Fruit fly (Drosophila melanogaster) whole organism, embryonic: ENCODE data around the gene CG8673.

Experiments
- Ada2b ChIP-seq: fragments of 200-800 bp; sonication (Bioruptor generic); IDR thresholded peaks from 2 replicates; pipeline ENCODE4 v1.3.6; 2022; ENCODE audit warnings: missing biosample characterization, missing genetic modification characterization
- Antp ChIP-seq: fragments of 200-800 bp; sonication (Bioruptor generic); optimal IDR thresholded peaks from 3 replicates; lab custom pipeline; 2016; ENCODE audit warnings: missing biosample characterization, missing genetic modification characterization
- Awh ChIP-seq: fragments of 200-800 bp; sonication (Bioruptor generic); IDR thresholded peaks from 2 replicates; pipeline ENCODE4, ENCODE4 v1.3.6; 2022; ENCODE audit warnings: missing biosample characterization, missing genetic modification characterization
- CG1024 ChIP-seq: fragments of 200-800 bp; sonication (Bioruptor generic); IDR thresholded peaks from 2 replicates; pipeline ENCODE4 v1.3.6; 2022; ENCODE audit warnings: missing biosample characterization, missing genetic modification characterization
- CG11695 ChIP-seq: fragments of 200-800 bp; sonication (Bioruptor generic); IDR thresholded peaks from 3 replicates; pipeline ENCODE4 v1.3.6; 2022; ENCODE audit warnings: missing biosample characterization, missing genetic modification characterization
- CG11723 ChIP-seq: fragments of 200-800 bp; sonication (Bioruptor generic); optimal IDR thresholded peaks from 2 replicates; lab custom pipeline; 2017; ENCODE audit warnings: missing biosample characterization, mild to moderate bottlenecking, missing genetic modification characterization
- CG12071 ChIP-seq: fragments of 200-800 bp; sonication (Bioruptor generic); optimal IDR thresholded peaks from 3 replicates; lab custom pipeline; 2018; ENCODE audit warnings: missing biosample characterization, mild to moderate bottlenecking, missing genetic modification characterization
- CG12155 ChIP-seq: fragments of 200-800 bp; sonication (Bioruptor generic); optimal IDR thresholded peaks from 3 replicates; lab custom pipeline; 2016; ENCODE audit warnings: missing biosample characterization, missing genetic modification characterization
- CG12769 ChIP-seq: fragments of 200-800 bp; sonication (Bioruptor generic); optimal IDR thresholded peaks from 2 replicates; lab custom pipeline; 2019; ENCODE audit warnings: missing biosample characterization, mild to moderate bottlenecking, missing genetic modification characterization, moderate library complexity
- CG15011 ChIP-seq: fragments of 200-800 bp; sonication (Bioruptor generic); optimal IDR thresholded peaks from 3 replicates; lab custom pipeline; 2018; ENCODE audit warnings: missing biosample characterization, mild to moderate bottlenecking, missing genetic modification characterization
- CG18262 ChIP-seq: fragments of 200-800 bp; optimal IDR thresholded peaks from 3 replicates; lab custom pipeline; 2019; ENCODE audit warnings: missing biosample characterization, mild to moderate bottlenecking, missing genetic modification characterization, moderate library complexity
- CG2678 ChIP-seq: fragments of 200-800 bp; sonication (Bioruptor generic); optimal IDR thresholded peaks from 3 replicates; lab custom pipeline; 2019; ENCODE audit warnings: missing biosample characterization, mild to moderate bottlenecking, missing genetic modification characterization, moderate library complexity
- CG31224 ChIP-seq: fragments of 200-800 bp; sonication (Bioruptor generic); IDR thresholded peaks from 2 replicates; pipeline ENCODE4 v1.3.6; 2022; ENCODE audit warnings: missing biosample characterization, missing genetic modification characterization
- CG32767 ChIP-seq: fragments of 200-800 bp; sonication (Bioruptor generic); IDR thresholded peaks from 2 replicates; pipeline ENCODE4 v1.3.6; 2022; ENCODE audit warnings: missing biosample characterization, missing genetic modification characterization
- CG3847 ChIP-seq: fragments of 200-800 bp; sonication (Bioruptor generic); IDR thresholded peaks from 2 replicates; pipeline ENCODE4 v1.3.6; 2022; ENCODE audit warnings: missing biosample characterization, missing genetic modification characterization
- CG8290 ChIP-seq, 3 experiments: fragments of 200-800 bp; sonication (Bioruptor generic); optimal IDR thresholded peaks; 2 replicates each; lab custom pipeline; 2016 to 2019; ENCODE audit warnings: missing biosample characterization in 3 of 3, missing genetic modification characterization in 3 of 3, mild to moderate bottlenecking in 2 of 3, moderate library complexity in 1 of 3
- CG8359 ChIP-seq: fragments of 200-800 bp; sonication (Bioruptor generic); optimal IDR thresholded peaks from 2 replicates; lab custom pipeline; 2017; ENCODE audit warnings: missing biosample characterization, mild to moderate bottlenecking, missing genetic modification characterization, borderline replicate concordance
- CG8924 ChIP-seq: fragments of 200-800 bp; optimal IDR thresholded peaks from 3 replicates; lab custom pipeline; 2019; ENCODE audit warnings: missing biosample characterization, mild to moderate bottlenecking, missing genetic modification characterization, moderate library complexity
- CG9817 ChIP-seq: fragments of 200-800 bp; sonication (Bioruptor generic); optimal IDR thresholded peaks from 2 replicates; lab custom pipeline; 2018; ENCODE audit warnings: missing biosample characterization, mild to moderate bottlenecking, missing genetic modification characterization, moderate library complexity
- Camta ChIP-seq: fragments of 200-800 bp; sonication (Bioruptor generic); optimal IDR thresholded peaks from 2 replicates; lab custom pipeline; 2016; ENCODE audit warnings: missing biosample characterization, missing genetic modification characterization
- Dfd ChIP-seq, 2 experiments: fragments of >200 bp; optimal IDR thresholded peaks; 2 replicates each; lab custom pipeline; 2017; ENCODE audit warnings: missing biosample characterization in 2 of 2, missing genetic modification characterization in 2 of 2
- Dll ChIP-seq: fragments of 200-800 bp; sonication (Bioruptor generic); IDR thresholded peaks from 4 replicates; pipeline ENCODE4 v1.3.6; 2022; ENCODE audit warnings: missing biosample characterization, missing genetic modification characterization; ENCODE audit not compliant: partially characterized antibody
- Dref ChIP-seq: fragments of 200-800 bp; sonication (Bioruptor generic); IDR thresholded peaks from 2 replicates; pipeline ENCODE4 v1.3.6; 2022; ENCODE audit warnings: missing biosample characterization, missing genetic modification characterization
- H2.0 ChIP-seq: fragments of 200-800 bp; sonication (Bioruptor generic); IDR thresholded peaks from 2 replicates; pipeline ENCODE4 v1.3.6; 2022; ENCODE audit warnings: missing biosample characterization, missing genetic modification characterization
- HLH4C ChIP-seq: fragments of 200-800 bp; sonication (Bioruptor generic); IDR thresholded peaks from 3 replicates; pipeline ENCODE4 v1.3.6; 2022; ENCODE audit warnings: missing biosample characterization, missing genetic modification characterization; ENCODE audit not compliant: partially characterized antibody
- HmgD ChIP-seq: fragments of 200-800 bp; sonication (Bioruptor generic); optimal IDR thresholded peaks from 3 replicates; lab custom pipeline; 2016; ENCODE audit warnings: missing biosample characterization, missing genetic modification characterization
- Mad ChIP-seq: fragments of 200-800 bp; sonication (Bioruptor generic); optimal IDR thresholded peaks from 2 replicates; lab custom pipeline; 2016; ENCODE audit warnings: missing biosample characterization, missing genetic modification characterization
- NK7.1 ChIP-seq: fragments of 200-800 bp; sonication (Bioruptor generic); optimal IDR thresholded peaks from 3 replicates; lab custom pipeline; 2016; ENCODE audit warnings: missing biosample characterization, missing genetic modification characterization
- Neu2 ChIP-seq: fragments of 200-800 bp; sonication (Bioruptor generic); optimal IDR thresholded peaks from 3 replicates; lab custom pipeline; 2016; ENCODE audit warnings: missing biosample characterization, missing genetic modification characterization, borderline replicate concordance
- Rx ChIP-seq: fragments of 200-800 bp; sonication (Bioruptor generic); IDR thresholded peaks from 2 replicates; pipeline ENCODE4 v1.3.6; 2022; ENCODE audit warnings: missing biosample characterization, missing genetic modification characterization
- Sin3A ChIP-seq: fragments of >200 bp; optimal IDR thresholded peaks from 2 replicates; lab custom pipeline; 2018
- Sox100B ChIP-seq: fragments of 200-800 bp; sonication (Bioruptor generic); optimal IDR thresholded peaks from 3 replicates; lab custom pipeline; 2018; ENCODE audit warnings: missing biosample characterization, mild to moderate bottlenecking, missing genetic modification characterization
- Stat92E ChIP-seq, 3 experiments: fragments of >200 bp in 2 of 3; fragments of 200-800 bp in 1 of 3; sonication (Bioruptor generic) in 1 of 3; optimal IDR thresholded peaks; 2 replicates each; lab custom pipeline; 2017 to 2019; ENCODE audit warnings: missing biosample characterization in 3 of 3, missing genetic modification characterization in 3 of 3, mild to moderate bottlenecking in 1 of 3, moderate library complexity in 1 of 3
- ara ChIP-seq: fragments of 200-800 bp; sonication (Bioruptor generic); IDR thresholded peaks from 2 replicates; pipeline ENCODE4 v1.3.6; 2022; ENCODE audit warnings: missing biosample characterization, missing genetic modification characterization
- btn ChIP-seq: fragments of 200-800 bp; sonication (Bioruptor generic); optimal IDR thresholded peaks from 2 replicates; lab custom pipeline; 2016; ENCODE audit warnings: missing biosample characterization, missing genetic modification characterization
- danr ChIP-seq: fragments of 200-800 bp; sonication (Bioruptor generic); IDR thresholded peaks from 2 replicates; pipeline ENCODE4 v1.3.6; 2022; ENCODE audit warnings: missing biosample characterization, missing genetic modification characterization
- en ChIP-seq: fragments of 200-800 bp; sonication (Bioruptor generic); optimal IDR thresholded peaks from 2 replicates; lab custom pipeline; 2016; ENCODE audit warnings: missing biosample characterization, missing genetic modification characterization
- eve ChIP-seq, 2 experiments: fragments of >200 bp; optimal IDR thresholded peaks; 2 replicates each; lab custom pipeline; 2017; ENCODE audit warnings: missing biosample characterization in 2 of 2, missing genetic modification characterization in 2 of 2
- ewg ChIP-seq: fragments of 200-800 bp; sonication (Bioruptor generic); optimal IDR thresholded peaks from 3 replicates; lab custom pipeline; 2017; ENCODE audit warnings: mild to moderate bottlenecking, missing biosample characterization, missing genetic modification reagents, missing genetic modification characterization
- insv ChIP-seq, 2 experiments: fragments of 200-800 bp; sonication (Bioruptor generic); optimal IDR thresholded peaks; 3 replicates each; lab custom pipeline; 2016 to 2018; ENCODE audit warnings: missing biosample characterization in 2 of 2, missing genetic modification characterization in 2 of 2
- lbe ChIP-seq: fragments of 200-800 bp; sonication (Bioruptor generic); optimal IDR thresholded peaks from 2 replicates; lab custom pipeline; 2016; ENCODE audit warnings: missing biosample characterization, mild to moderate bottlenecking, missing genetic modification characterization
- lilli ChIP-seq: fragments of 200-800 bp; sonication (Bioruptor generic); optimal IDR thresholded peaks from 3 replicates; lab custom pipeline; 2016; ENCODE audit warnings: missing biosample characterization, missing genetic modification characterization
- lmd ChIP-seq: fragments of 200-800 bp; sonication (Bioruptor generic); IDR thresholded peaks from 2 replicates; pipeline ENCODE4 v1.3.6; 2022; ENCODE audit warnings: missing biosample characterization, missing genetic modification characterization
- luna ChIP-seq: fragments of 200-800 bp; sonication (Bioruptor generic); optimal IDR thresholded peaks from 2 replicates; lab custom pipeline; 2016; ENCODE audit warnings: missing biosample characterization, missing genetic modification characterization
- salm ChIP-seq: fragments of 200-800 bp; sonication (Bioruptor generic); optimal IDR thresholded peaks from 2 replicates; lab custom pipeline; 2018; ENCODE audit warnings: missing biosample characterization, mild to moderate bottlenecking, missing genetic modification characterization
- sens ChIP-seq: fragments of 200-800 bp; sonication (Bioruptor generic); peaks from one replicate; lab custom pipeline; 2016; ENCODE audit warnings: missing biosample characterization, missing genetic modification characterization
- slp2 ChIP-seq: fragments of 200-800 bp; sonication (Bioruptor generic); optimal IDR thresholded peaks from 2 replicates; lab custom pipeline; 2016; ENCODE audit warnings: missing biosample characterization, missing genetic modification characterization
- stc ChIP-seq: fragments of 200-800 bp; sonication (Bioruptor generic); IDR thresholded peaks from 2 replicates; pipeline ENCODE4 v1.3.6; 2022; ENCODE audit warnings: missing biosample characterization, missing genetic modification characterization
- sug ChIP-seq: fragments of 200-800 bp; optimal IDR thresholded peaks from 2 replicates; lab custom pipeline; 2019; ENCODE audit warnings: missing biosample characterization, mild to moderate bottlenecking, missing genetic modification characterization, moderate library complexity
- trem ChIP-seq: fragments of 200-800 bp; optimal IDR thresholded peaks from 3 replicates; lab custom pipeline; 2019; ENCODE audit warnings: missing biosample characterization, mild to moderate bottlenecking, missing genetic modification characterization, moderate library complexity
- vvl ChIP-seq: fragments of 200-800 bp; sonication (Bioruptor generic); IDR thresholded peaks from 2 replicates; pipeline ENCODE4 v1.3.6; 2022; ENCODE audit warnings: missing biosample characterization, missing genetic modification characterization

The CG8673 gene

DNA sequence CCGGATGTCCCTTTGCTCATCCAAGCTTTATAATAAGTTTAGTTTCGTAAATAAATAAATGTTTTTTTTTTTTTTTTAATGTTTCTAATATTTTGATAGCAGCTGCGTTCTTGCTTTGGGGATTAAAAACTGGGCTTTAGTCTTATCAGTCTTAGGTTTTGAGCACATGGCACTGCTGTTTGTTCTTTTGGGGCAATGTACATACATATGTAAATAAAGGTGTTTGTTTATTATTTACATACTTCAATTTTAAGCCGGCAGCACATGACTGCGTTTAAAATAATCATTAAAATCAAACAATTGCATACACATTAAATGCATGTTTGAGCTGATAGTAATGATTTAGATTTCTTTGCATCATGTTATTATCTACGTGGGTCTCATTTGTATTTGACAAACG, 40.1 kb downstream of the CG8673 start (continued):
- TF ChIP-seq CG12071 (GFP tag; lab: Kevin White, UChicago) (peak; percentile 88), CG8290 (GFP tag; optimal IDR thresholded peaks at IDR 0.05; lab: Kevin White, UChicago) (peak; percentile 70), CG8290 (tag; optimal IDR thresholded peaks at IDR 0.05; lab: Kevin White, UChicago) (peak; percentile 76 to 87), NK7.1 (GFP tag; lab: Kevin White, UChicago) (peak; percentile 65), CG12155 (GFP tag; lab: Kevin White, UChicago) (no peak), en (GFP tag; lab: Kevin White, UChicago) (peak; percentile 76), CG11723 (peak; percentile 74), CG12769 (tag; lab: Kevin White, UChicago) (peak; percentile 35), ewg (GFP tag; lab: Kevin White, UChicago) (peak; percentile 77), vvl (GFP tag; lab: Robert Waterston, UW) (peak; percentile 82), CG11695 (GFP tag; lab: Robert Waterston, UW) (peak; percentile 61), Sox100B (GFP tag; lab: Kevin White, UChicago) (peak; percentile 87), HmgD (no peak), CG8359 (GFP tag; lab: Kevin White, UChicago) (peak; percentile 59), ara (GFP tag; lab: Robert Waterston, UW) (peak; percentile 84), btn (GFP tag; lab: Kevin White, UChicago) (peak; percentile 51), insv (GFP tag; optimal IDR thresholded peaks at IDR 0.05; lab: Kevin White, UChicago) (peak in 1 of 2 experiments; percentile 47), CG31224 (GFP tag; lab: Robert Waterston, UW) (no peak), lilli (peak; percentile 45), lmd (GFP tag; lab: Robert Waterston, UW) (no peak), Camta (peak; percentile 78), luna (GFP tag; lab: Kevin White, UChicago) (peak; percentile 20), HLH4C (GFP tag; lab: Robert Waterston, UW) (no peak), Dfd (GFP tag; optimal IDR thresholded peaks at IDR 0.05; lab: Kevin White, UChicago) (no peak), H2.0 (GFP tag; lab: Robert Waterston, UW) (peak; percentile 40), Dref (GFP tag; lab: Robert Waterston, UW) (no peak), CG2678 (tag; lab: Kevin White, UChicago) (peak; percentile 84), danr (GFP tag; lab: Robert Waterston, UW) (no peak; the same call in 1 of the 2 replicates), CG32767 (GFP tag; lab: Robert Waterston, UW) (peak; percentile 53; the same call in 1 of the 2 replicates), stc (GFP tag; lab: Robert Waterston, UW) (peak; percentile 68; the same call in 1 of the 2 replicates), Rx (GFP tag; lab: Robert Waterston, UW) (peak; percentile 24; the same call in 1 of the 2 replicates), CG8924 (peak; percentile 74), sug (tag; lab: Kevin White, UChicago) (no peak), Stat92E (GFP tag; optimal IDR thresholded peaks at IDR 0.05; lab: Kevin White, UChicago) (peak in 1 of 3 experiments; percentile 33), CG15011 (peak; percentile 76), Neu2 (GFP tag; lab: Kevin White, UChicago) (no peak), CG18262 (tag; lab: Kevin White, UChicago) (peak; percentile 81), CG3847 (GFP tag; lab: Robert Waterston, UW) (no peak), lbe (GFP tag; lab: Kevin White, UChicago) (peak; percentile 68), sens (GFP tag; lab: Kevin White, UChicago) (peak; percentile 99), Mad (GFP tag; lab: Kevin White, UChicago) (peak; percentile 62), CG1024 (GFP tag; lab: Robert Waterston, UW) (peak; percentile 76; the same call in 1 of the 2 replicates), Ada2b (no peak), Sin3A (lab: Kevin White, UChicago) (no peak), CG9817 (tag; lab: Kevin White, UChicago) (peak; percentile 34), eve (GFP tag; optimal IDR thresholded peaks at IDR 0.05; lab: Kevin White, UChicago) (peak in 1 of 2 experiments; percentile 37), Antp (peak; percentile 15), trem (tag; lab: Kevin White, UChicago) (peak; percentile 62), Dll (no peak), salm (tag; lab: Kevin White, UChicago) (peak; percentile 85), Awh (peak; percentile 94), slp2 (peak; percentile 53)
